Fruit fly (Drosophila melanogaster) whole organism, embryonic: ENCODE results near the gene CG7484.
A peak's percentile ranks its signal among the peaks of the same experiment; 100 is the strongest.

ENCODE experiments used
- CG11085 ChIP-seq: fragments of 200-800 bp; sonication (Bioruptor generic); IDR thresholded peaks from 2 replicates; pipeline ENCODE4 v1.3.6; 2022; ENCODE audit warnings: missing biosample characterization, missing genetic modification characterization
- CG11695 ChIP-seq: fragments of 200-800 bp; sonication (Bioruptor generic); IDR thresholded peaks from 3 replicates; pipeline ENCODE4 v1.3.6; 2022; ENCODE audit warnings: missing biosample characterization, missing genetic modification characterization
- CG1233 ChIP-seq: fragments of 200-800 bp; sonication (Bioruptor generic); optimal IDR thresholded peaks from 4 replicates; lab custom pipeline; 2018; ENCODE audit warnings: missing biosample characterization, mild to moderate bottlenecking, missing genetic modification characterization
- CG12942 ChIP-seq: fragments of 200-800 bp; sonication (Bioruptor generic); optimal IDR thresholded peaks from 3 replicates; lab custom pipeline; 2016; ENCODE audit warnings: missing biosample characterization, missing genetic modification characterization
- CG15269 ChIP-seq: fragments of 200-800 bp; sonication (Bioruptor generic); optimal IDR thresholded peaks from 2 replicates; lab custom pipeline; 2018; ENCODE audit warnings: missing biosample characterization, mild to moderate bottlenecking, missing genetic modification characterization, moderate library complexity
- CG15479 ChIP-seq: fragments of 200-800 bp; sonication (Bioruptor generic); optimal IDR thresholded peaks from 3 replicates; lab custom pipeline; 2019; ENCODE audit warnings: missing biosample characterization, mild to moderate bottlenecking, missing genetic modification characterization, moderate library complexity
- CG17328 ChIP-seq: fragments of 200-800 bp; sonication (Bioruptor generic); IDR thresholded peaks from 2 replicates; pipeline ENCODE4 v1.3.6; 2022; ENCODE audit warnings: missing biosample characterization, missing genetic modification characterization
- CG18011 ChIP-seq: fragments of 200-800 bp; sonication (Bioruptor generic); optimal IDR thresholded peaks from 2 replicates; lab custom pipeline; 2017; ENCODE audit warnings: missing biosample characterization, missing genetic modification characterization, mild to moderate bottlenecking, moderate library complexity, missing genotype
- CG30403 ChIP-seq: fragments of 200-800 bp; sonication (Bioruptor generic); optimal IDR thresholded peaks from 3 replicates; lab custom pipeline; 2016; ENCODE audit warnings: missing biosample characterization, missing genetic modification characterization
- CG3281 ChIP-seq: fragments of 200-800 bp; sonication (Bioruptor generic); optimal IDR thresholded peaks from 3 replicates; lab custom pipeline; 2017; ENCODE audit warnings: missing biosample characterization, mild to moderate bottlenecking, missing genetic modification characterization
- CG3407 ChIP-seq: fragments of 200-800 bp; sonication (Bioruptor generic); optimal IDR thresholded peaks from 2 replicates; lab custom pipeline; 2018; ENCODE audit warnings: missing biosample characterization, mild to moderate bottlenecking, missing genetic modification characterization
- CG6254 ChIP-seq: fragments of 200-800 bp; sonication (Bioruptor generic); optimal IDR thresholded peaks from 3 replicates; lab custom pipeline; 2017; ENCODE audit warnings: mild to moderate bottlenecking, missing biosample characterization, missing genetic modification reagents, missing genetic modification characterization
- CG7372 ChIP-seq: fragments of 200-800 bp; sonication (Bioruptor generic); IDR thresholded peaks from 2 replicates; pipeline ENCODE4 v1.3.6; 2022; ENCODE audit warnings: missing biosample characterization, missing genetic modification characterization
- CG8290 ChIP-seq, 3 experiments: fragments of 200-800 bp; sonication (Bioruptor generic); optimal IDR thresholded peaks; 2 replicates each; lab custom pipeline; 2016 to 2019; ENCODE audit warnings: missing biosample characterization in 3 of 3, missing genetic modification characterization in 3 of 3, mild to moderate bottlenecking in 2 of 3, moderate library complexity in 1 of 3
- CTCF ChIP-seq: fragments of 200-800 bp; sonication (Bioruptor generic); optimal IDR thresholded peaks from 2 replicates; lab custom pipeline; 2017; ENCODE audit warnings: missing biosample characterization, mild to moderate bottlenecking, missing genetic modification characterization, moderate library complexity
- Chrac-16 ChIP-seq: fragments of 200-800 bp; sonication (Bioruptor generic); optimal IDR thresholded peaks from 3 replicates; lab custom pipeline; 2016; ENCODE audit warnings: missing biosample characterization, missing genetic modification characterization
- CkIIα-i1 ChIP-seq: fragments of 200-800 bp; sonication (Bioruptor generic); IDR thresholded peaks from 2 replicates; pipeline ENCODE4 v1.3.6; 2022; ENCODE audit warnings: missing biosample characterization, missing genetic modification characterization
- Dll ChIP-seq: fragments of 200-800 bp; sonication (Bioruptor generic); IDR thresholded peaks from 4 replicates; pipeline ENCODE4 v1.3.6; 2022; ENCODE audit warnings: missing biosample characterization, missing genetic modification characterization; ENCODE audit not compliant: partially characterized antibody
- Doc2 ChIP-seq: fragments of 200-800 bp; sonication (Bioruptor generic); IDR thresholded peaks from 2 replicates; pipeline ENCODE4 v1.3.6; 2022; ENCODE audit warnings: missing biosample characterization, missing genetic modification characterization
- Ets65A ChIP-seq: fragments of 200-800 bp; sonication (Bioruptor generic); peaks from one replicate; lab custom pipeline; 2016; ENCODE audit warnings: missing biosample characterization, missing genetic modification characterization
- HLHmδ ChIP-seq: fragments of 200-800 bp; sonication (Bioruptor generic); optimal IDR thresholded peaks from 2 replicates; lab custom pipeline; 2018; ENCODE audit warnings: missing biosample characterization, mild to moderate bottlenecking, missing genetic modification characterization, moderate library complexity
- Hr51 ChIP-seq, 2 experiments: fragments of 200-800 bp; sonication (Bioruptor generic); optimal IDR thresholded peaks; 2 replicates in 1 of 2; 3 replicates in 1 of 2; lab custom pipeline; 2016 to 2018; ENCODE audit warnings: missing biosample characterization in 2 of 2, missing genetic modification characterization in 2 of 2, mild to moderate bottlenecking in 1 of 2, moderate library complexity in 1 of 2
- Hsf ChIP-seq: fragments of 200-800 bp; sonication (Bioruptor generic); optimal IDR thresholded peaks from 3 replicates; lab custom pipeline; 2016; ENCODE audit warnings: missing biosample characterization, missing genetic modification characterization
- Lhr ChIP-seq: fragments of 200-800 bp; sonication (Bioruptor generic); optimal IDR thresholded peaks from 3 replicates; lab custom pipeline; 2017; ENCODE audit warnings: mild to moderate bottlenecking, missing biosample characterization, missing genetic modification reagents, missing genetic modification characterization
- Nf-YA ChIP-seq: fragments of 200-800 bp; sonication (Bioruptor generic); IDR thresholded peaks from 2 replicates; pipeline ENCODE4 v1.3.6; 2022; ENCODE audit warnings: missing biosample characterization, missing genetic modification characterization
- Nf-YC ChIP-seq: fragments of 200-800 bp; optimal IDR thresholded peaks from 3 replicates; lab custom pipeline; 2019; ENCODE audit warnings: missing biosample characterization, mild to moderate bottlenecking, missing genetic modification characterization, moderate library complexity
- NfI ChIP-seq: fragments of 200-800 bp; sonication (Bioruptor generic); optimal IDR thresholded peaks from 3 replicates; lab custom pipeline; 2018; ENCODE audit warnings: missing biosample characterization, mild to moderate bottlenecking, missing genetic modification characterization, moderate library complexity
- Opbp ChIP-seq: fragments of 200-800 bp; sonication (Bioruptor generic); IDR thresholded peaks from 3 replicates; pipeline ENCODE4 v1.3.6; 2022; ENCODE audit warnings: missing biosample characterization, missing genetic modification characterization; ENCODE audit not compliant: partially characterized antibody
- Optix ChIP-seq: fragments of 200-800 bp; sonication (Bioruptor generic); IDR thresholded peaks from 3 replicates; pipeline ENCODE4 v1.3.6; 2022; ENCODE audit warnings: missing biosample characterization, missing genetic modification characterization
- Scr ChIP-seq: fragments of 200-800 bp; sonication (Bioruptor generic); IDR thresholded peaks from 2 replicates; pipeline ENCODE4 v1.3.6; 2022; ENCODE audit warnings: missing biosample characterization, missing genetic modification characterization; ENCODE audit not compliant: partially characterized antibody
- Sry-β ChIP-seq: fragments of 200-800 bp; sonication (Bioruptor generic); optimal IDR thresholded peaks from 2 replicates; lab custom pipeline; 2018; ENCODE audit warnings: missing biosample characterization, mild to moderate bottlenecking, missing genetic modification characterization, moderate library complexity
- Ssrp ChIP-seq: fragments of 200-800 bp; sonication (Bioruptor generic); optimal IDR thresholded peaks from 2 replicates; lab custom pipeline; 2018; ENCODE audit warnings: missing biosample characterization, mild to moderate bottlenecking, missing genetic modification characterization, moderate library complexity
- bsh ChIP-seq, 2 experiments: fragments of 200-800 bp; sonication (Bioruptor generic); optimal IDR thresholded peaks; 2 replicates each; lab custom pipeline; 2017 to 2018; ENCODE audit warnings: mild to moderate bottlenecking in 2 of 2, missing biosample characterization in 2 of 2, missing genetic modification characterization in 2 of 2, moderate library complexity in 1 of 2
- btn ChIP-seq: fragments of 200-800 bp; sonication (Bioruptor generic); optimal IDR thresholded peaks from 2 replicates; lab custom pipeline; 2016; ENCODE audit warnings: missing biosample characterization, missing genetic modification characterization
- chn ChIP-seq: fragments of 200-800 bp; sonication (Bioruptor generic); optimal IDR thresholded peaks from 2 replicates; lab custom pipeline; 2016; ENCODE audit warnings: missing biosample characterization, missing genetic modification characterization
- emc ChIP-seq: fragments of 200-800 bp; sonication (Bioruptor generic); optimal IDR thresholded peaks from 2 replicates; lab custom pipeline; 2016; ENCODE audit warnings: missing biosample characterization, missing genetic modification characterization
- esg ChIP-seq: fragments of 200-800 bp; sonication (Bioruptor generic); conservative IDR thresholded peaks from 2 replicates; pipeline ENCODE4 v1.3.6; 2022; ENCODE audit warnings: missing biosample characterization, missing genetic modification characterization
- gsb-n ChIP-seq: fragments of 200-800 bp; sonication (Bioruptor generic); optimal IDR thresholded peaks from 3 replicates; lab custom pipeline; 2018; ENCODE audit warnings: missing biosample characterization, mild to moderate bottlenecking, missing genetic modification characterization
- ind ChIP-seq: fragments of 200-800 bp; sonication (Bioruptor generic); optimal IDR thresholded peaks from 3 replicates; lab custom pipeline; 2016; ENCODE audit warnings: missing biosample characterization, missing genetic modification characterization
- lilli ChIP-seq: fragments of 200-800 bp; sonication (Bioruptor generic); optimal IDR thresholded peaks from 3 replicates; lab custom pipeline; 2016; ENCODE audit warnings: missing biosample characterization, missing genetic modification characterization
- mirr ChIP-seq: fragments of 200-800 bp; sonication (Bioruptor generic); optimal IDR thresholded peaks from 3 replicates; lab custom pipeline; 2018; ENCODE audit warnings: missing biosample characterization, mild to moderate bottlenecking, missing genetic modification characterization
- nom ChIP-seq: fragments of 200-800 bp; sonication (Bioruptor generic); optimal IDR thresholded peaks from 2 replicates; lab custom pipeline; 2017; ENCODE audit warnings: missing biosample characterization, missing genetic modification characterization, mild to moderate bottlenecking, moderate library complexity, missing genetic modification reagents
- oc ChIP-seq: fragments of 200-800 bp; sonication (Bioruptor generic); optimal IDR thresholded peaks from 2 replicates; lab custom pipeline; 2018; ENCODE audit warnings: missing biosample characterization, mild to moderate bottlenecking, missing genetic modification characterization, moderate library complexity
- onecut ChIP-seq: fragments of 200-800 bp; sonication (Bioruptor generic); IDR thresholded peaks from 2 replicates; pipeline ENCODE4 v1.3.6; 2022; ENCODE audit warnings: missing biosample characterization, missing genetic modification characterization
- pita ChIP-seq: fragments of 200-800 bp; sonication (Bioruptor generic); optimal IDR thresholded peaks from 2 replicates; lab custom pipeline; 2017; ENCODE audit warnings: missing biosample characterization, mild to moderate bottlenecking, missing genetic modification characterization
- run ChIP-seq: fragments of 200-800 bp; sonication (Bioruptor generic); optimal IDR thresholded peaks from 3 replicates; lab custom pipeline; 2018; ENCODE audit warnings: missing biosample characterization, mild to moderate bottlenecking, missing genetic modification characterization
- sc ChIP-seq, 3 experiments: fragments of >200 bp in 2 of 3; fragments of 200-800 bp in 1 of 3; sonication (Bioruptor generic) in 1 of 3; optimal IDR thresholded peaks; 2 replicates in 2 of 3; 3 replicates in 1 of 3; lab custom pipeline; 2017; ENCODE audit warnings: mild to moderate bottlenecking in 1 of 3, missing biosample characterization in 1 of 3, missing genetic modification characterization in 1 of 3, missing genetic modification reagents in 1 of 3
- seq ChIP-seq: fragments of 200-800 bp; sonication (Bioruptor generic); IDR thresholded peaks from 2 replicates; pipeline ENCODE4 v1.3.6; 2022; ENCODE audit warnings: missing biosample characterization, missing genetic modification characterization
- sr ChIP-seq: fragments of 200-800 bp; sonication (Bioruptor generic); IDR thresholded peaks from 3 replicates; pipeline ENCODE4 v1.3.6; 2022; ENCODE audit warnings: missing biosample characterization, missing genetic modification characterization

Gene CG7484

DNA sequence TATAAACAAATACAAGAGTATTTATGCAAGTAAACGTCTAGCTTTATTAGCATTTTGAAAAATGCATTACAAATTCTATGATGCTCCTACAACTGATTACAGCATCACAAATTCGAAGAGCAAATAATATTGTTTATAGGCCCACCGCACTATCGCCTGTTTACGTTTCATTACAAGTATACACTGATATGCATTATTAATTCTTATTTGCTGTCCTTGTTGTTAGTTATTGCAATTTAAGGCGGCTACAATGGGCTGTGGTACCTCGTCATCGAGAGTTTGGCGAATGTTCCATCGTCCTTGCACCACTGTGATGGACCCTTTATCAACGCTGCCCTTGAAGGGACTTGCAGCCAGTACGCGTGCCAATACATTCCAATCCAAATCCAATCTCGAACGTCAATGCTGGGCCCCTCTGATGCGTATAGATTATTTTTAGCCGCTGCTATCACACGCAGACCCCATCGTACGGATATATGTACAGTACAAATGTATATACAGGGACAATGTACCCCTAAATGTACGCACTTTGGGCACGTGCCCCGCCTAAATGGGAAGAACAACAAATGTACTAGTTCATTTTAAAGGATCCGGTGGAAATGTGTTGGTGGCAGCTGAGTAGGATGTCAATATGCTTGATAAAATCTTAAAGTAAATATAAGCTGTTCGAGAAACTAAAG, 2.4 kb downstream of the CG7484 start (continued):
- TF ChIP-seq CG11085 (GFP tag; lab: Robert Waterston, UW) (no peak), ind (GFP tag; lab: Kevin White, UChicago) (no peak), pita (GFP tag; lab: Kevin White, UChicago) (no peak), CG17328 (GFP tag; lab: Robert Waterston, UW) (peak; percentile 26; the same call in 1 of the 2 replicates), Nf-YC (no peak), Hsf (GFP tag; lab: Kevin White, UChicago) (peak; percentile 8), oc (tag; lab: Kevin White, UChicago) (peak; percentile 58), Ets65A (GFP tag; lab: Kevin White, UChicago) (peak; percentile 47), seq (GFP tag; lab: Robert Waterston, UW) (0 out of 2 replicates have a peak, but pooled peaks have one; percentile 39), Dll (GFP tag; lab: Robert Waterston, UW) (no peak), Sry-β (GFP tag; lab: Kevin White, UChicago) (no peak), CG30403 (GFP tag; lab: Kevin White, UChicago) (no peak), CTCF (GFP tag; lab: Kevin White, UChicago) (no peak), emc (GFP tag; lab: Kevin White, UChicago) (no peak), CG1233 (GFP tag; lab: Kevin White, UChicago) (peak; percentile 20), sc (optimal IDR thresholded peaks at IDR 0.05; lab: Kevin White, UChicago) (no peak), sc (GFP tag; optimal IDR thresholded peaks at IDR 0.05; lab: Kevin White, UChicago) (peak; percentile 28), esg (GFP tag; lab: Robert Waterston, UW) (no peak), Opbp (no peak), Chrac-16 (GFP tag; lab: Kevin White, UChicago) (no peak), CG7372 (GFP tag; lab: Robert Waterston, UW) (no peak), onecut (GFP tag; lab: Robert Waterston, UW) (no peak), bsh (GFP tag; optimal IDR thresholded peaks at IDR 0.05; lab: Kevin White, UChicago) (peak in 1 of 2 experiments; percentile 46), chn (GFP tag; lab: Kevin White, UChicago) (no peak), Hr51 (GFP tag; optimal IDR thresholded peaks at IDR 0.05; lab: Kevin White, UChicago) (no peak), NfI (no peak), run (tag; lab: Kevin White, UChicago) (no peak), CG3281 (no peak), btn (GFP tag; lab: Kevin White, UChicago) (no peak), CG11695 (GFP tag; lab: Robert Waterston, UW) (no peak), Doc2 (GFP tag; lab: Robert Waterston, UW) (no peak), mirr (GFP tag; lab: Kevin White, UChicago) (no peak), lilli (GFP tag; lab: Kevin White, UChicago) (no peak), Nf-YA (no peak), CkIIα-i1 (GFP tag; lab: Robert Waterston, UW) (no peak), CG8290 (GFP tag; optimal IDR thresholded peaks at IDR 0.05; lab: Kevin White, UChicago) (no peak), CG8290 (tag; optimal IDR thresholded peaks at IDR 0.05; lab: Kevin White, UChicago) (peak in 1 of 2 experiments; percentile 7), Lhr (GFP tag; lab: Kevin White, UChicago) (peak; percentile 8), Optix (GFP tag; lab: Robert Waterston, UW) (no peak), nom (GFP tag; lab: Kevin White, UChicago) (no peak), Scr (no peak), Ssrp (tag; lab: Kevin White, UChicago) (peak; percentile 4), gsb-n (tag; lab: Kevin White, UChicago) (peak; percentile 26), CG12942 (GFP tag; lab: Kevin White, UChicago) (no peak), sr (GFP tag; lab: Robert Waterston, UW) (no peak), HLHmδ (GFP tag; lab: Kevin White, UChicago) (peak; percentile 78), CG15269 (tag; lab: Kevin White, UChicago) (no peak), CG6254 (no peak), CG18011 (GFP tag; lab: Kevin White, UChicago) (no peak), CG3407 (GFP tag; lab: Kevin White, UChicago) (peak; percentile 24), CG15479 (no peak)
